Worm (Caenorhabditis elegans) whole organism, midembryonic: ENCODE results near the gene tceb-3.

Source experiments
- cog-1 ChIP-seq: sonication (generic microtip); optimal IDR thresholded peaks from 2 replicates; lab custom pipeline; 2016; ENCODE audit warnings: missing genetic modification characterization, missing compliant biosample characterization
- med-1 ChIP-seq: sonication (generic microtip); optimal IDR thresholded peaks from 2 replicates; lab custom pipeline; 2017; ENCODE audit warnings: missing genetic modification characterization, mild to moderate bottlenecking, missing compliant biosample characterization, antibody characterized with exemption, missing genetic modification reagents; ENCODE audit not compliant: insufficient read depth
- tab-1 ChIP-seq: fragments of 200-800 bp; sonication (Bioruptor generic); IDR thresholded peaks from 2 replicates; pipeline ENCODE4 v1.3.6; 2022; ENCODE audit warnings: missing genetic modification characterization, missing compliant biosample characterization
- ztf-23 ChIP-seq: fragments of 200-800 bp; sonication (Bioruptor generic); IDR thresholded peaks from 2 replicates; pipeline ENCODE4 v1.3.6; 2022; ENCODE audit warnings: missing genetic modification reagents, missing genetic modification characterization, missing compliant biosample characterization
- ztf-29 ChIP-seq: fragments of 200-800 bp; sonication (Bioruptor generic); IDR thresholded peaks from 2 replicates; pipeline ENCODE4 v1.3.6; 2022; ENCODE audit warnings: missing genetic modification reagents, missing genetic modification characterization, missing compliant biosample characterization

- no peak for TF ChIP-seq tab-1 (GFP tag; lab: Robert Waterston, UW)
- no peak for TF ChIP-seq ztf-29 (GFP tag; lab: Robert Waterston, UW)
- no peak for TF ChIP-seq cog-1 (tag; lab: Kevin White, UChicago)
- no peak for TF ChIP-seq med-1 (GFP tag; lab: Kevin White, UChicago)
- TF ChIP-seq ztf-23 (GFP tag; lab: Robert Waterston, UW) = no peak
These were observed 5.8 kb upstream of the tceb-3 start, which contains the start of gene nos-1 for ce11 chrII:10953065-10953464.
